Worm (Caenorhabditis elegans): Measurements from ENCODE around the gene C37H5.13.

C37H5.13 gene

ce11 chrV:4823683-4824391, 38.9 kb downstream of the C37H5.13 start (continued):
- TF ChIP-seq let-607 (tag; optimal IDR thresholded peaks at IDR 0.05) (peak in 1 of 2 experiments; percentile 60), ztf-22 (GFP tag; optimal IDR thresholded peaks at IDR 0.05) (no peak), mel-28 (tag; optimal IDR thresholded peaks at IDR 0.05; ENCODE audit: borderline replicate concordance) (no peak), cebp-2 (GFP tag; IDR thresholded peaks at IDR 0.05) (no peak), F10E7.11 (tag; optimal IDR thresholded peaks at IDR 0.05) (peak; percentile 92), Y56A3A.18 (GFP tag; IDR thresholded peaks at IDR 0.05) (peak; percentile 15; the same call in 1 of the 2 replicates), fkh-3 (tag; optimal IDR thresholded peaks at IDR 0.05) (peak; percentile 48), B0019.2 (GFP tag; conservative IDR thresholded peaks at IDR 0.05) (no peak), nhr-120 (GFP tag; IDR thresholded peaks at IDR 0.05) (no peak), T07F8.4 (tag; optimal IDR thresholded peaks at IDR 0.05) (peak; percentile 30), Y79H2A.3 (GFP tag; conservative IDR thresholded peaks at IDR 0.05) (no peak), hlh-26 (GFP tag; conservative IDR thresholded peaks at IDR 0.05) (no peak), T26A5.8 (tag; optimal IDR thresholded peaks at IDR 0.05) (peak; percentile 32), somi-1 (GFP tag; optimal IDR thresholded peaks at IDR 0.05) (peak; percentile 57), K12H6.12 (tag; optimal IDR thresholded peaks at IDR 0.05) (peak; percentile 46), madf-6 (GFP tag; IDR thresholded peaks at IDR 0.05) (peak; percentile 44), snpc-3.4 (tag; optimal IDR thresholded peaks at IDR 0.05) (no peak), Y53F4B.3 (GFP tag; IDR thresholded peaks at IDR 0.05) (no peak), dpff-1 (tag; optimal IDR thresholded peaks at IDR 0.05) (peak; percentile 85), F23B12.7 (tag; optimal IDR thresholded peaks at IDR 0.05; ENCODE audit: insufficient read depth) (no peak), nfyb-1 (GFP tag; IDR thresholded peaks at IDR 0.05) (peak; percentile 85), sea-2 (GFP tag; IDR thresholded peaks at IDR 0.05) (no peak), dpl-1 (GFP tag; optimal IDR thresholded peaks at IDR 0.05) (no peak), ztf-18 (tag; optimal IDR thresholded peaks at IDR 0.05) (no peak), atf-7 (tag; optimal IDR thresholded peaks at IDR 0.05) (peak; percentile 87), attf-3 (GFP tag; conservative IDR thresholded peaks at IDR 0.05) (no peak), lin-35 (GFP tag; optimal IDR thresholded peaks at IDR 0.05) (peak in 1 of 3 experiments; percentile 3), B0336.3 (GFP tag; IDR thresholded peaks at IDR 0.05) (peak; percentile 85), chd-7 (tag; optimal IDR thresholded peaks at IDR 0.05) (peak; percentile 69), akir-1 (GFP tag; optimal IDR thresholded peaks at IDR 0.05) (no peak), unc-62 (GFP tag; optimal IDR thresholded peaks at IDR 0.05) (no peak), gei-17 (GFP tag; optimal IDR thresholded peaks at IDR 0.05) (peak; percentile 69), B0261.1 (tag; optimal IDR thresholded peaks at IDR 0.05) (peak; percentile 32), C17E4.6 (GFP tag; IDR thresholded peaks at IDR 0.05) (no peak), rec-8 (tag; optimal IDR thresholded peaks at IDR 0.05) (peak; percentile 7 to 43), lin-40 (tag; optimal IDR thresholded peaks at IDR 0.05) (peak; percentile 66), madf-10 (tag; optimal IDR thresholded peaks at IDR 0.05) (peak; percentile 31), snpc-1.1 (tag; optimal IDR thresholded peaks at IDR 0.05; ENCODE audit: insufficient read depth) (no peak), F33H1.4 (GFP tag; IDR thresholded peaks at IDR 0.05) (no peak), zim-3 (tag; optimal IDR thresholded peaks at IDR 0.05) (peak; percentile 84), aptf-3 (GFP tag; IDR thresholded peaks at IDR 0.05) (peak; percentile 46; the same call in 1 of the 2 replicates), sdz-38 (tag; optimal IDR thresholded peaks at IDR 0.05) (no peak), egl-18 (GFP tag; IDR thresholded peaks at IDR 0.05) (no peak), tbp1 (GFP tag; optimal IDR thresholded peaks at IDR 0.05) (peak; percentile 3), F57A8.1 (GFP tag; optimal IDR thresholded peaks at IDR 0.05) (no peak), dox-1 (GFP tag; IDR thresholded peaks at IDR 0.05) (no peak), hmg-20 (GFP tag; IDR thresholded peaks at IDR 0.05) (no peak)

Data from whole organism, young adult.